Fruit fly (Drosophila melanogaster): ENCODE results near the gene CG15599.

The CG15599 gene

dm6 chrX:15703720-15704206 lies 15.1 kb upstream of the CG15599 start, which contains the start of the genes Pis and Hap40 (continued):
- TF ChIP-seq otp (GFP tag; IDR thresholded peaks at IDR 0.05) (no peak), sens (GFP tag) (peak; percentile 91), psq (GFP tag; optimal IDR thresholded peaks at IDR 0.05) (peak; percentile 25), Sry-δ (GFP tag; optimal IDR thresholded peaks at IDR 0.05) (no peak), Adf1 (GFP tag; IDR thresholded peaks at IDR 0.05) (0 out of 2 replicates have a peak, but pooled peaks have one; percentile 24), CG14710 (tag; optimal IDR thresholded peaks at IDR 0.05) (peak; percentile 87), CG6791 (GFP tag; IDR thresholded peaks at IDR 0.05; ENCODE audit: partially characterized antibody) (no peak), CG2120 (GFP tag; optimal IDR thresholded peaks at IDR 0.05) (peak; percentile 81), CG12299 (tag; optimal IDR thresholded peaks at IDR 0.05) (peak; percentile 33), sna (GFP tag; IDR thresholded peaks at IDR 0.05; ENCODE audit: partially characterized antibody) (no peak), insv (GFP tag; optimal IDR thresholded peaks at IDR 0.05) (peak in 1 of 2 experiments; percentile 49), nom (GFP tag; optimal IDR thresholded peaks at IDR 0.05) (no peak), CG4730 (GFP tag; IDR thresholded peaks at IDR 0.05) (peak; percentile 39; the same call in 1 of the 2 replicates), fd96Cb (tag; optimal IDR thresholded peaks at IDR 0.05) (peak; percentile 70), Mes4 (GFP tag; optimal IDR thresholded peaks at IDR 0.05) (no peak), CG12236 (GFP tag; optimal IDR thresholded peaks at IDR 0.05) (no peak), CG18764 (GFP tag; optimal IDR thresholded peaks at IDR 0.05) (peak; percentile 43), CG32532 (GFP tag; IDR thresholded peaks at IDR 0.05) (peak; percentile 76), CG13287 (GFP tag; IDR thresholded peaks at IDR 0.05; ENCODE audit: partially characterized antibody) (no peak), Sry-β (GFP tag; optimal IDR thresholded peaks at IDR 0.05) (no peak), kni (GFP tag; optimal IDR thresholded peaks at IDR 0.05) (peak; percentile 33), zf30C (GFP tag; optimal IDR thresholded peaks at IDR 0.05) (peak; percentile 0), Oli (tag; optimal IDR thresholded peaks at IDR 0.05) (peak; percentile 64), slou (GFP tag; optimal IDR thresholded peaks at IDR 0.05) (peak; percentile 25), ham (GFP tag; IDR thresholded peaks at IDR 0.05) (no peak), gsb (GFP tag; IDR thresholded peaks at IDR 0.05) (no peak), CG6689 (GFP tag; IDR thresholded peaks at IDR 0.05) (peak; percentile 78), gem (tag; optimal IDR thresholded peaks at IDR 0.05) (peak; percentile 84), Atf-2 (GFP tag; optimal IDR thresholded peaks at IDR 0.05) (peak; percentile 26), CG10565 (GFP tag; optimal IDR thresholded peaks at IDR 0.05) (no peak), sr (GFP tag; IDR thresholded peaks at IDR 0.05) (no peak), zen2 (GFP tag; IDR thresholded peaks at IDR 0.05; ENCODE audit: partially characterized antibody) (no peak), NfI (GFP tag; optimal IDR thresholded peaks at IDR 0.05) (peak; percentile 72), CG18599 (GFP tag; optimal IDR thresholded peaks at IDR 0.05) (no peak), CG17385 (GFP tag; optimal IDR thresholded peaks at IDR 0.05) (peak; percentile 48), schlank (tag; optimal IDR thresholded peaks at IDR 0.05) (peak; percentile 1), CG12391 (tag; optimal IDR thresholded peaks at IDR 0.05) (peak; percentile 81), CG11560 (tag; IDR thresholded peaks at IDR 0.05) (peak; percentile 65; the same call in 2 of the 3 replicates), Hmr (GFP tag; optimal IDR thresholded peaks at IDR 0.05) (no peak), CG7839 (tag; optimal IDR thresholded peaks at IDR 0.05) (peak; percentile 82), Meics (GFP tag; optimal IDR thresholded peaks at IDR 0.05) (peak; percentile 67), CG6272 (GFP tag; IDR thresholded peaks at IDR 0.05) (peak; percentile 57), lab (GFP tag; optimal IDR thresholded peaks at IDR 0.05) (no peak), CG14441 (GFP tag; IDR thresholded peaks at IDR 0.05) (peak; percentile 74), vnd (GFP tag; IDR thresholded peaks at IDR 0.05; ENCODE audit: partially characterized antibody) (no peak), br (optimal IDR thresholded peaks at IDR 0.05) (no peak), CG3838 (GFP tag; optimal IDR thresholded peaks at IDR 0.05) (no peak), aop (GFP tag; IDR thresholded peaks at IDR 0.05) (no peak), eyg (GFP tag; optimal IDR thresholded peaks at IDR 0.05) (no peak), hb (GFP tag; IDR thresholded peaks at IDR 0.05; ENCODE audit: partially characterized antibody) (no peak)

Data from whole organism, embryonic.